Fruit fly (Drosophila melanogaster) whole organism, prepupa: ENCODE data around the gene CG8312.

ENCODE experiments used
- Blimp-1 ChIP-seq: fragments of 200-800 bp; sonication (Bioruptor generic); optimal IDR thresholded peaks from 3 replicates; lab custom pipeline; 2017; ENCODE audit warnings: missing biosample characterization, missing genetic modification characterization, mild to moderate bottlenecking, moderate library complexity, missing genetic modification reagents
- CG10669 ChIP-seq: fragments of 200-800 bp; sonication (Bioruptor generic); optimal IDR thresholded peaks from 3 replicates; lab custom pipeline; 2018; ENCODE audit warnings: missing biosample characterization, mild to moderate bottlenecking, missing genetic modification characterization, moderate library complexity
- CG11294 ChIP-seq: fragments of 200-800 bp; sonication (Bioruptor generic); IDR thresholded peaks from 2 replicates; pipeline ENCODE4 v1.3.6; 2022; ENCODE audit warnings: missing biosample characterization, missing genetic modification characterization
- CG11762 ChIP-seq: fragments of 200-800 bp; sonication (Bioruptor generic); optimal IDR thresholded peaks from 3 replicates; lab custom pipeline; 2016; ENCODE audit warnings: missing biosample characterization, missing genetic modification characterization; ENCODE audit not compliant: insufficient read depth
- CG11902 ChIP-seq: fragments of 200-800 bp; sonication (Bioruptor generic); optimal IDR thresholded peaks from 3 replicates; lab custom pipeline; 2016; ENCODE audit warnings: missing biosample characterization, missing genetic modification characterization
- CG15336 ChIP-seq: fragments of 200-800 bp; sonication (Bioruptor generic); IDR thresholded peaks from 2 replicates; pipeline ENCODE4 v1.3.6; 2022; ENCODE audit warnings: missing biosample characterization, missing genetic modification characterization
- CG1621 ChIP-seq: fragments of 200-800 bp; sonication (Bioruptor generic); optimal IDR thresholded peaks from 3 replicates; lab custom pipeline; 2018; ENCODE audit warnings: missing biosample characterization, mild to moderate bottlenecking, missing genetic modification characterization
- CG16779 ChIP-seq: fragments of 200-800 bp; sonication (Bioruptor generic); optimal IDR thresholded peaks from 3 replicates; lab custom pipeline; 2017; ENCODE audit warnings: missing biosample characterization, mild to moderate bottlenecking, missing genetic modification characterization
- CG3032 ChIP-seq: fragments of 200-800 bp; optimal IDR thresholded peaks from 2 replicates; lab custom pipeline; 2019; ENCODE audit warnings: missing biosample characterization, mild to moderate bottlenecking, missing genetic modification characterization, moderate library complexity
- CG31627 ChIP-seq: fragments of 200-800 bp; sonication (Bioruptor generic); optimal IDR thresholded peaks from 3 replicates; lab custom pipeline; 2016; ENCODE audit warnings: missing biosample characterization, missing genetic modification characterization
- CG32006 ChIP-seq: fragments of 200-800 bp; sonication (Bioruptor generic); optimal IDR thresholded peaks from 3 replicates; lab custom pipeline; 2017; ENCODE audit warnings: missing biosample characterization, mild to moderate bottlenecking, missing genetic modification characterization
- CG34406 ChIP-seq: fragments of 200-800 bp; sonication (Bioruptor generic); optimal IDR thresholded peaks from 3 replicates; lab custom pipeline; 2016; ENCODE audit warnings: missing biosample characterization, missing genetic modification characterization
- CG3919 ChIP-seq: fragments of 200-800 bp; sonication (Bioruptor generic); optimal IDR thresholded peaks from 3 replicates; lab custom pipeline; 2016; ENCODE audit warnings: missing biosample characterization, missing genetic modification characterization
- CG4318 ChIP-seq: fragments of 200-800 bp; sonication (Bioruptor generic); optimal IDR thresholded peaks from 3 replicates; lab custom pipeline; 2017; ENCODE audit warnings: missing biosample characterization, mild to moderate bottlenecking, missing genetic modification characterization
- CG6163 ChIP-seq: fragments of 200-800 bp; sonication (Bioruptor generic); IDR thresholded peaks from 3 replicates; pipeline ENCODE4 v1.3.6; 2022; ENCODE audit warnings: missing biosample characterization, missing genetic modification characterization
- CG6792 ChIP-seq: fragments of 200-800 bp; sonication (Bioruptor generic); optimal IDR thresholded peaks from 3 replicates; lab custom pipeline; 2016; ENCODE audit warnings: missing biosample characterization, missing genetic modification characterization
- CG7368 ChIP-seq: fragments of 200-800 bp; sonication (Bioruptor generic); optimal IDR thresholded peaks from 3 replicates; lab custom pipeline; 2016; ENCODE audit warnings: missing biosample characterization, missing genetic modification characterization
- CG8119 ChIP-seq: fragments of 200-800 bp; sonication (Bioruptor generic); IDR thresholded peaks from 3 replicates; pipeline ENCODE4 v1.3.6; 2022; ENCODE audit warnings: missing biosample characterization, missing genetic modification characterization
- CG9139 ChIP-seq: fragments of 200-800 bp; sonication (Bioruptor generic); optimal IDR thresholded peaks from 3 replicates; lab custom pipeline; 2017; ENCODE audit warnings: missing biosample characterization, mild to moderate bottlenecking, missing genetic modification characterization
- Eip75B ChIP-seq: fragments of 200-800 bp; sonication (Bioruptor generic); optimal IDR thresholded peaks from 3 replicates; lab custom pipeline; 2016; ENCODE audit warnings: missing biosample characterization, missing genetic modification characterization
- Eip78C ChIP-seq: fragments of 200-800 bp; sonication (Bioruptor generic); peaks from one replicate; lab custom pipeline; 2016; ENCODE audit warnings: missing biosample characterization, missing genetic modification characterization
- Eip93F ChIP-seq: fragments of 200-800 bp; sonication (Bioruptor generic); optimal IDR thresholded peaks from 2 replicates; lab custom pipeline; 2016; ENCODE audit warnings: missing biosample characterization, mild to moderate bottlenecking, missing genetic modification characterization
- Ets21C ChIP-seq: fragments of 200-800 bp; sonication (Bioruptor generic); optimal IDR thresholded peaks from 3 replicates; lab custom pipeline; 2016; ENCODE audit warnings: missing biosample characterization, missing genetic modification characterization
- Gug ChIP-seq: fragments of 200-800 bp; sonication (Bioruptor generic); IDR thresholded peaks from 2 replicates; pipeline ENCODE4 v1.3.6; 2022; ENCODE audit warnings: missing biosample characterization, missing genetic modification characterization
- Hr38 ChIP-seq: sonication (Bioruptor generic); optimal IDR thresholded peaks from 2 replicates; lab custom pipeline; 2016; ENCODE audit warnings: missing biosample characterization, missing genetic modification characterization
- Hr39 ChIP-seq: fragments of 200-800 bp; sonication (Bioruptor generic); optimal IDR thresholded peaks from 2 replicates; lab custom pipeline; 2016; ENCODE audit warnings: missing biosample characterization, missing genetic modification characterization
- Hr4 ChIP-seq: fragments of 200-800 bp; sonication (Bioruptor generic); optimal IDR thresholded peaks from 3 replicates; lab custom pipeline; 2016; ENCODE audit warnings: missing biosample characterization, missing genetic modification characterization
- Lpt ChIP-seq: fragments of 200-800 bp; sonication (Bioruptor generic); optimal IDR thresholded peaks from 3 replicates; lab custom pipeline; 2016; ENCODE audit warnings: missing biosample characterization, missing genetic modification characterization
- Met ChIP-seq: fragments of 200-800 bp; sonication (Bioruptor generic); optimal IDR thresholded peaks from 3 replicates; lab custom pipeline; 2016; ENCODE audit warnings: missing biosample characterization, missing genetic modification characterization
- Smox ChIP-seq: fragments of 200-800 bp; sonication (Bioruptor generic); optimal IDR thresholded peaks from 3 replicates; lab custom pipeline; 2016; ENCODE audit warnings: missing biosample characterization, missing genetic modification characterization
- Sox102F ChIP-seq: fragments of 200-800 bp; sonication (Bioruptor generic); optimal IDR thresholded peaks from 2 replicates; lab custom pipeline; 2016; ENCODE audit warnings: missing biosample characterization, mild to moderate bottlenecking, missing genetic modification characterization
- Sox14 ChIP-seq: fragments of 200-800 bp; sonication (Bioruptor generic); optimal IDR thresholded peaks from 3 replicates; lab custom pipeline; 2016; ENCODE audit warnings: missing biosample characterization, missing genetic modification characterization
- Sox15 ChIP-seq: fragments of 200-800 bp; sonication (Bioruptor generic); optimal IDR thresholded peaks from 3 replicates; lab custom pipeline; 2016; ENCODE audit warnings: missing biosample characterization, missing genetic modification characterization
- achi ChIP-seq: fragments of 200-800 bp; sonication (Bioruptor generic); optimal IDR thresholded peaks from 3 replicates; lab custom pipeline; 2016; ENCODE audit warnings: missing biosample characterization, missing genetic modification characterization
- acj6 ChIP-seq: fragments of 200-800 bp; sonication (Bioruptor generic); optimal IDR thresholded peaks from 3 replicates; lab custom pipeline; 2016; ENCODE audit warnings: missing biosample characterization, missing genetic modification characterization
- cyc ChIP-seq: fragments of 200-800 bp; sonication (Bioruptor generic); optimal IDR thresholded peaks from 3 replicates; lab custom pipeline; 2016; ENCODE audit warnings: missing biosample characterization, missing genetic modification characterization
- dac ChIP-seq: fragments of 200-800 bp; sonication (Bioruptor generic); optimal IDR thresholded peaks from 2 replicates; lab custom pipeline; 2017; ENCODE audit warnings: missing biosample characterization, mild to moderate bottlenecking, missing genetic modification characterization
- eg ChIP-seq: fragments of 200-800 bp; sonication (Bioruptor generic); IDR thresholded peaks from 3 replicates; pipeline ENCODE4 v1.3.6; 2022; ENCODE audit warnings: missing biosample characterization, missing genetic modification characterization
- esn ChIP-seq: fragments of 200-800 bp; sonication (Bioruptor generic); optimal IDR thresholded peaks from 2 replicates; lab custom pipeline; 2016; ENCODE audit warnings: missing biosample characterization, mild to moderate bottlenecking, missing genetic modification characterization, moderate library complexity
- fd59A ChIP-seq: fragments of 200-800 bp; sonication (Bioruptor generic); optimal IDR thresholded peaks from 2 replicates; lab custom pipeline; 2017; ENCODE audit warnings: missing biosample characterization, mild to moderate bottlenecking, missing genetic modification characterization, missing genetic modification reagents
- fd85E ChIP-seq: fragments of 200-800 bp; sonication (Bioruptor generic); optimal IDR thresholded peaks from 3 replicates; lab custom pipeline; 2016; ENCODE audit warnings: missing biosample characterization, missing genetic modification characterization
- fkh ChIP-seq: fragments of 200-800 bp; sonication (Bioruptor generic); optimal IDR thresholded peaks from 3 replicates; lab custom pipeline; 2017; ENCODE audit warnings: missing biosample characterization, mild to moderate bottlenecking, missing genetic modification characterization, moderate library complexity
- net ChIP-seq: fragments of 200-800 bp; sonication (Bioruptor generic); optimal IDR thresholded peaks from 3 replicates; lab custom pipeline; 2016; ENCODE audit warnings: missing biosample characterization, missing genetic modification characterization
- salr ChIP-seq, 2 experiments: fragments of 200-800 bp; sonication (Bioruptor generic); optimal IDR thresholded peaks; 3 replicates each; lab custom pipeline; 2016 to 2018; ENCODE audit warnings: missing biosample characterization in 2 of 2, missing genetic modification characterization in 2 of 2, mild to moderate bottlenecking in 1 of 2
- ss ChIP-seq, 2 experiments: fragments of 200-800 bp; sonication (Bioruptor generic); optimal IDR thresholded peaks; 2 replicates in 1 of 2; 3 replicates in 1 of 2; lab custom pipeline; 2017 to 2018; ENCODE audit warnings: mild to moderate bottlenecking in 2 of 2, missing biosample characterization in 2 of 2, missing genetic modification characterization in 2 of 2, moderate library complexity in 1 of 2
- svp ChIP-seq: fragments of 200-800 bp; sonication (Bioruptor generic); peaks from one replicate; lab custom pipeline; 2016; ENCODE audit warnings: missing biosample characterization, missing genetic modification characterization
- topi ChIP-seq: fragments of 200-800 bp; sonication (Bioruptor generic); optimal IDR thresholded peaks from 3 replicates; lab custom pipeline; 2016; ENCODE audit warnings: missing biosample characterization, missing genetic modification characterization

Gene CG8312

DNA sequence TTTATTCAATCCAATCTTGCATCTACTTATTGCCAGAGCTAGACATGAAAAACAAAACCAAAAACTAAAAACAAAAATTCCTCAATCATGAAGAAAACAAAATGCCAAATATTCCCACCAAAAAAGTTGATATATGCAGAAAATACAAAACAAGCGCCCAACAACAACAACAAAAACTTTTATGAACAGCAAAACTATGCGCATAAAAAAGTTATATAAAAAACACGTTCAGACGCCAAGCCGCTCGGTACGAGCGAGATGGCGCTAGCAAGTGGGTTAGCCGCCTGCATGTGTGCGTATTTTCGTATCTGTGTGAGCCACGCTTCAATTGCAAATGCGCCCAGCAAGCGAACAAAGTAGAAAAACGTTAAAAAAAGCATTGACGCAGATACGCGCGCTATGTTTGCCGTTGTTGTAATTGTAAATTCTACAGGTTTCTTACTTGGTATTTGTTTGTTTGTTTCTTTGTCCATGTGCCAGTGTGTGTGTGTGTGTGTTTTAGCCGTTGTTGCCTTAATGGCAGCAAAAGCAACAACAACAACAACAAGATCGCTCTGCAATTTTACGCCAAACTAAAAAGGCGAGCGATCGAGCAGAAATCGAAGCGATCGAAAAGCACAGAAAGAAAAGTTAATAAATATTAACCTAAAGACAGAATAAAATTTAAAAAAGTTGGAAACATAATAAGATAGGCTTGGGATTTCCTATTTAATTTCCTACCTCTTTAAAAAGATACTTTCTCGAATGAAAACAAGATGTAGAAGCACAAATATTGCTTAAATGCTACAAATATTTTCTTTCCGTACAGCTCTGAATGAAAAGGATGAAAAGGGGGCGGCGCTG lies 2.5 kb downstream of the CG8312 start (continued):
- TF ChIP-seq CG9139 (GFP tag; lab: Kevin White, UChicago) (peak; percentile 29), CG8119 (peak; percentile 85), Sox102F (no peak), Sox15 (GFP tag; lab: Kevin White, UChicago) (no peak), net (GFP tag; lab: Kevin White, UChicago) (peak; percentile 78), svp (GFP tag; lab: Kevin White, UChicago) (no peak), Sox14 (GFP tag; lab: Kevin White, UChicago) (peak; percentile 60), acj6 (GFP tag; lab: Kevin White, UChicago) (peak; percentile 45), Eip78C (peak; percentile 95), CG15336 (GFP tag; lab: Robert Waterston, UW) (peak; percentile 90), Hr4 (GFP tag; lab: Kevin White, UChicago) (peak; percentile 76), CG6792 (GFP tag; lab: Kevin White, UChicago) (peak; percentile 48), Gug (GFP tag; lab: Robert Waterston, UW) (peak; percentile 70), cyc (GFP tag; lab: Kevin White, UChicago) (no peak), Lpt (peak; percentile 60), eg (GFP tag; lab: Robert Waterston, UW) (peak; percentile 88), topi (GFP tag; lab: Kevin White, UChicago) (peak; percentile 4), CG3032 (tag; lab: Kevin White, UChicago) (peak; percentile 90), ss (GFP tag; optimal IDR thresholded peaks at IDR 0.05; lab: Kevin White, UChicago) (peak; percentile 48 to 69), achi (peak; percentile 69), CG31627 (GFP tag; lab: Kevin White, UChicago) (no peak)

DNA sequence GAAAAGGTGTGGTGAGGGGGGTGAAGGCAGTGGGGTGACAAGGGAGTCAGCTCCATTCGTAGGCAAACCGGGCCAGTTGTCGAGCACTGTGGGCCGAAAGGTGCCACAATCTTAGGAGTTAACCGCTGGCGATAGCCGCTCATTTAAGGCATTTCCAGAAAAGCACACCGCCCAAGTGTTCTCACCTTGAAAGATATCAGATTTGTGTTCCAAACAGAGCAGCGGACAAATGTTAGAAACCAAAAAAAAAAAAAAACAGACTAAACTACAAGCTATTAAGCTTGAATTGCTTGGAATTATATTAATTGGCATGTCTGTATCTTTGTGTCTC lies 3.1 kb downstream of the CG8312 start:
- TF ChIP-seq Met (no peak), Hr39 (no peak), Gug (GFP tag; lab: Robert Waterston, UW) (no peak), CG6163 (no peak), eg (GFP tag; lab: Robert Waterston, UW) (no peak), CG11902 (GFP tag; lab: Kevin White, UChicago) (peak; percentile 3), CG16779 (tag; lab: Kevin White, UChicago) (no peak), CG10669 (GFP tag; lab: Kevin White, UChicago) (peak; percentile 16), Sox14 (GFP tag; lab: Kevin White, UChicago) (peak; percentile 29), Smox (no peak), CG3032 (tag; lab: Kevin White, UChicago) (peak; percentile 12), CG6792 (GFP tag; lab: Kevin White, UChicago) (peak; percentile 27), CG34406 (no peak), Sox15 (GFP tag; lab: Kevin White, UChicago) (no peak), Lpt (peak; percentile 13), salr (GFP tag; optimal IDR thresholded peaks at IDR 0.05; lab: Kevin White, UChicago) (peak in 1 of 2 experiments; percentile 11), Ets21C (no peak), CG3919 (GFP tag; lab: Kevin White, UChicago) (no peak), topi (GFP tag; lab: Kevin White, UChicago) (no peak), Eip93F (no peak), CG7368 (GFP tag; lab: Kevin White, UChicago) (no peak), fd59A (GFP tag; lab: Kevin White, UChicago) (peak; percentile 58), svp (GFP tag; lab: Kevin White, UChicago) (no peak), CG32006 (peak; percentile 82), dac (GFP tag; lab: Kevin White, UChicago) (no peak), Blimp-1 (GFP tag; lab: Kevin White, UChicago) (no peak), Eip75B (GFP tag; lab: Kevin White, UChicago) (peak; percentile 10), Hr38 (GFP tag; lab: Kevin White, UChicago) (no peak), CG1621 (tag; lab: Kevin White, UChicago) (no peak), fd85E (GFP tag; lab: Kevin White, UChicago) (no peak), CG8119 (no peak; the same call in 2 of the 3 replicates), CG4318 (no peak), CG11762 (GFP tag; lab: Kevin White, UChicago) (no peak), CG11294 (GFP tag; lab: Robert Waterston, UW) (no peak; the same call in 1 of the 2 replicates), ss (GFP tag; optimal IDR thresholded peaks at IDR 0.05; lab: Kevin White, UChicago) (peak in 1 of 2 experiments; percentile 32), CG31627 (GFP tag; lab: Kevin White, UChicago) (no peak), CG9139 (GFP tag; lab: Kevin White, UChicago) (no peak), fkh (GFP tag; lab: Kevin White, UChicago) (no peak), esn (GFP tag; lab: Kevin White, UChicago) (no peak), cyc (GFP tag; lab: Kevin White, UChicago) (no peak)
